Worm (Caenorhabditis elegans) whole organism, late embryonic: ENCODE measurements around the gene ZK792.4.

ENCODE experiments used
- ama-1 ChIP-seq: fragments of 150-350 bp; optimal IDR thresholded peaks from 2 replicates; lab custom pipeline; 2014
- ceh-18 ChIP-seq: sonication (generic microtip); optimal IDR thresholded peaks from 2 replicates; lab custom pipeline; 2016; ENCODE audit warnings: missing genetic modification characterization, missing compliant biosample characterization
- ceh-2 ChIP-seq: sonication (generic microtip); optimal IDR thresholded peaks from 2 replicates; lab custom pipeline; 2016; ENCODE audit warnings: missing genotype, missing genetic modification characterization, missing compliant biosample characterization
- ceh-31 ChIP-seq: sonication (generic microtip); optimal IDR thresholded peaks from 2 replicates; lab custom pipeline; 2016; ENCODE audit warnings: missing genetic modification characterization, missing compliant biosample characterization
- ceh-48 ChIP-seq: sonication (generic microtip); optimal IDR thresholded peaks from 2 replicates; lab custom pipeline; 2016; ENCODE audit warnings: missing genetic modification characterization, inconsistent platforms, missing compliant biosample characterization
- ceh-6 ChIP-seq: fragments of 200-800 bp; sonication (Bioruptor generic); optimal IDR thresholded peaks from 2 replicates; lab custom pipeline; 2018; ENCODE audit warnings: mild to moderate bottlenecking, missing genetic modification characterization, missing compliant biosample characterization
- dmd-4 ChIP-seq: sonication (generic microtip); optimal IDR thresholded peaks from 2 replicates; lab custom pipeline; 2016; ENCODE audit warnings: borderline replicate concordance, missing genetic modification characterization, missing compliant biosample characterization
- elt-2 ChIP-seq: sonication (generic microtip); optimal IDR thresholded peaks from 2 replicates; lab custom pipeline; 2016; ENCODE audit warnings: missing genetic modification reagents, missing genetic modification characterization, missing compliant biosample characterization
- ets-4 ChIP-seq: sonication (generic microtip); optimal IDR thresholded peaks from 2 replicates; lab custom pipeline; 2016; ENCODE audit warnings: missing genetic modification characterization, missing compliant biosample characterization
- fax-1 ChIP-seq: sonication (generic microtip); optimal IDR thresholded peaks from 2 replicates; lab custom pipeline; 2016; ENCODE audit warnings: missing genotype, missing genetic modification characterization, missing compliant biosample characterization
- fkh-10 ChIP-seq: fragments of 150-350 bp; optimal IDR thresholded peaks from 2 replicates; lab custom pipeline; 2014; ENCODE audit warnings: missing biosample characterization, missing genetic modification reagents, missing genetic modification characterization
- hlh-13 ChIP-seq: fragments of 200-800 bp; sonication (Bioruptor generic); optimal IDR thresholded peaks from 2 replicates; lab custom pipeline; 2018; ENCODE audit warnings: mild to moderate bottlenecking, missing genetic modification characterization, missing compliant biosample characterization
- hlh-30 ChIP-seq: sonication (generic microtip); optimal IDR thresholded peaks from 2 replicates; lab custom pipeline; 2017; ENCODE audit warnings: antibody characterized with exemption, missing genetic modification characterization, missing compliant biosample characterization; ENCODE audit not compliant: insufficient read depth
- hlh-8 ChIP-seq: sonication (generic microtip); optimal IDR thresholded peaks from 2 replicates; lab custom pipeline; 2016; ENCODE audit warnings: missing genotype, missing genetic modification characterization, missing compliant biosample characterization
- lin-11 ChIP-seq: fragments of 200-800 bp; sonication (Bioruptor generic); optimal IDR thresholded peaks from 2 replicates; lab custom pipeline; 2018; ENCODE audit warnings: mild to moderate bottlenecking, missing genetic modification characterization, missing compliant biosample characterization
- madf-2 ChIP-seq: sonication (generic microtip); optimal IDR thresholded peaks from 2 replicates; lab custom pipeline; 2017; ENCODE audit warnings: missing genetic modification characterization, missing compliant biosample characterization
- nfya-1 ChIP-seq: sonication (generic microtip); optimal IDR thresholded peaks from 2 replicates; lab custom pipeline; 2017; ENCODE audit warnings: missing genetic modification characterization, mild to moderate bottlenecking, missing compliant biosample characterization, antibody characterized with exemption, moderate library complexity
- nhr-11 ChIP-seq: fragments of 150-350 bp; optimal IDR thresholded peaks from 2 replicates; lab custom pipeline; 2014; ENCODE audit warnings: missing biosample characterization, missing genetic modification characterization
- nhr-232 ChIP-seq: sonication (generic microtip); optimal IDR thresholded peaks from 2 replicates; lab custom pipeline; 2016; ENCODE audit warnings: missing genetic modification characterization, missing compliant biosample characterization
- npax-4 ChIP-seq: sonication (generic microtip); optimal IDR thresholded peaks from 2 replicates; lab custom pipeline; 2016; ENCODE audit warnings: missing genetic modification characterization, missing compliant biosample characterization
- pha-2 ChIP-seq: sonication (generic microtip); optimal IDR thresholded peaks from 2 replicates; lab custom pipeline; 2017; ENCODE audit warnings: mild to moderate bottlenecking, missing genetic modification characterization, missing compliant biosample characterization
- pqm-1 ChIP-seq: sonication (generic microtip); optimal IDR thresholded peaks from 2 replicates; lab custom pipeline; 2016; ENCODE audit warnings: missing genetic modification characterization, missing compliant biosample characterization
- sox-2 ChIP-seq: fragments of 200-800 bp; sonication (Bioruptor generic); IDR thresholded peaks from 2 replicates; pipeline ENCODE4 v1.3.6; 2022; ENCODE audit warnings: missing genetic modification reagents, missing genetic modification characterization, missing compliant biosample characterization
- sox-4 ChIP-seq: sonication (generic microtip); optimal IDR thresholded peaks from 2 replicates; lab custom pipeline; 2017; ENCODE audit warnings: mild to moderate bottlenecking, missing genetic modification characterization, inconsistent platforms, missing compliant biosample characterization
- syd-9 ChIP-seq: sonication (generic microtip); optimal IDR thresholded peaks from 2 replicates; lab custom pipeline; 2016; ENCODE audit warnings: mild to moderate bottlenecking, missing genetic modification characterization, moderate library complexity, missing compliant biosample characterization
- tbx-7 ChIP-seq: sonication (generic microtip); optimal IDR thresholded peaks from 2 replicates; lab custom pipeline; 2016; ENCODE audit warnings: missing genotype, missing genetic modification characterization, missing compliant biosample characterization
- unc-42 ChIP-seq: sonication (generic microtip); optimal IDR thresholded peaks from 2 replicates; lab custom pipeline; 2016; ENCODE audit warnings: missing genotype, missing genetic modification characterization, missing compliant biosample characterization
- unc-55 ChIP-seq: sonication (generic microtip); optimal IDR thresholded peaks from 2 replicates; lab custom pipeline; 2017; ENCODE audit warnings: missing biosample characterization, missing genetic modification reagents, missing genetic modification characterization
- unc-86 ChIP-seq: sonication (generic microtip); optimal IDR thresholded peaks from 2 replicates; lab custom pipeline; 2016; ENCODE audit warnings: missing genetic modification characterization, missing compliant biosample characterization
- zip-5 ChIP-seq: sonication (generic microtip); optimal IDR thresholded peaks from 2 replicates; lab custom pipeline; 2016; ENCODE audit warnings: missing genetic modification characterization, missing compliant biosample characterization

The ZK792.4 gene

ce11 chrIV:11656144-11656780 is 25.5 kb downstream of the ZK792.4 start, which contains the start of gene ZK809.5:
Gene ZK809.5 (plus strand): TSS chrIV:11656730.
- TF ChIP-seq elt-2 (tag; lab: Kevin White, UChicago) (peak; percentile 9), nfya-1 (tag; lab: Kevin White, UChicago) (peak; percentile 12), unc-55 (GFP tag; lab: Kevin White, UChicago) (no peak), unc-86 (no peak)

ce11 chrIV:11655370-11655769 is 26.4 kb downstream of the ZK792.4 start, which contains the start of gene ent-1:
Gene ent-1 (minus strand): TSS chrIV:11655470.
- TF ChIP-seq npax-4 (tag; lab: Kevin White, UChicago) (no peak), syd-9 (tag; lab: Kevin White, UChicago) (no peak), pha-2 (tag; lab: Kevin White, UChicago) (no peak), pqm-1 (tag; lab: Kevin White, UChicago) (no peak), tbx-7 (no peak)

- TF ChIP-seq hlh-30 (tag; lab: Kevin White, UChicago) (no peak), ama-1 (lab: Kevin White, UChicago) (no peak), ceh-48 (tag; lab: Kevin White, UChicago) (no peak), sox-4 (tag; lab: Kevin White, UChicago) (no peak), lin-11 (tag; lab: Kevin White, UChicago) (no peak), ets-4 (tag; lab: Kevin White, UChicago) (no peak), tbx-7 (no peak), fax-1 (no peak), unc-86 (no peak), zip-5 (tag; lab: Kevin White, UChicago) (no peak)
Observed at ce11 chrIV:11651965-11652453, 29.8 kb downstream of the ZK792.4 start, which contains the start of the genes acl-3 and ndub-6. Gene acl-3 (minus strand): TSS chrIV:11652023. Gene ndub-6 (plus strand): TSS chrIV:11652403.

- TF ChIP-seq unc-42 (tag; lab: Kevin White, UChicago), result no peak
- TF ChIP-seq dmd-4 (tag; lab: Kevin White, UChicago), result no peak
- no peak for TF ChIP-seq ceh-6 (GFP tag; lab: Kevin White, UChicago)
- TF ChIP-seq ceh-2 (tag; lab: Kevin White, UChicago), result no peak
- no peak for TF ChIP-seq hlh-13 (GFP tag; lab: Kevin White, UChicago)
- TF ChIP-seq sox-2 (GFP tag; lab: Robert Waterston, UW), result no peak
- TF ChIP-seq nhr-11 (tag; lab: Kevin White, UChicago), result no peak
- no peak for TF ChIP-seq madf-2 (tag; lab: Kevin White, UChicago)
- TF ChIP-seq, all 69 proteins: peak for 0
Observed at ce11 chrIV:11650344-11650743, 31.5 kb downstream of the ZK792.4 start.

- TF ChIP-seq fkh-10 (GFP tag; lab: Kevin White, UChicago), result no peak
- TF ChIP-seq ceh-18 (tag; lab: Kevin White, UChicago), result peak; percentile 51
Observed at ce11 chrIV:11649031-11649430, 32.8 kb downstream of the ZK792.4 start, which contains the start of gene ZK809.8. Gene ZK809.8 (minus strand): TSS chrIV:11649064.

ce11 chrIV:11646908-11647307 is 34.9 kb downstream of the ZK792.4 start:
- TF ChIP-seq zip-5 (tag; lab: Kevin White, UChicago) (no peak), ama-1 (lab: Kevin White, UChicago) (no peak), nhr-232 (tag; lab: Kevin White, UChicago) (no peak), hlh-8 (tag; lab: Kevin White, UChicago) (no peak), ceh-31 (tag; lab: Kevin White, UChicago) (no peak), tbx-7 (no peak), ceh-2 (tag; lab: Kevin White, UChicago) (no peak), fkh-10 (GFP tag; lab: Kevin White, UChicago) (no peak), unc-42 (tag; lab: Kevin White, UChicago) (no peak), syd-9 (tag; lab: Kevin White, UChicago) (no peak), unc-55 (GFP tag; lab: Kevin White, UChicago) (no peak)
